Fruit fly (Drosophila melanogaster) whole organism, adult: ENCODE results near the gene mal.

Source experiments
- CG11617 ChIP-seq: fragments of 200-800 bp; sonication (Bioruptor generic); optimal IDR thresholded peaks from 2 replicates; lab custom pipeline; 2017; ENCODE audit warnings: mild to moderate bottlenecking, missing biosample characterization, missing genetic modification reagents, missing genetic modification characterization
- CG12768 ChIP-seq: fragments of 200-800 bp; sonication (Bioruptor generic); optimal IDR thresholded peaks from 2 replicates; lab custom pipeline; 2017; ENCODE audit warnings: missing biosample characterization, missing genetic modification characterization, mild to moderate bottlenecking, moderate library complexity, missing genetic modification reagents
- CG14711 ChIP-seq: fragments of 200-800 bp; sonication (Bioruptor generic); optimal IDR thresholded peaks from 2 replicates; lab custom pipeline; 2018; ENCODE audit warnings: missing biosample characterization, mild to moderate bottlenecking, missing genetic modification characterization, moderate library complexity
- CG1620 ChIP-seq: fragments of 200-800 bp; sonication (Bioruptor generic); optimal IDR thresholded peaks from 2 replicates; lab custom pipeline; 2016; ENCODE audit warnings: missing biosample characterization, missing genetic modification characterization
- CG33017 ChIP-seq: fragments of 200-800 bp; sonication (Bioruptor generic); optimal IDR thresholded peaks from 2 replicates; lab custom pipeline; 2018; ENCODE audit warnings: missing biosample characterization, mild to moderate bottlenecking, missing genetic modification characterization, moderate library complexity
- CG5204 ChIP-seq: fragments of 200-800 bp; sonication (Bioruptor generic); optimal IDR thresholded peaks from 2 replicates; lab custom pipeline; 2016; ENCODE audit warnings: missing biosample characterization, missing genetic modification characterization
- CG7045 ChIP-seq: fragments of 200-800 bp; sonication (Bioruptor generic); optimal IDR thresholded peaks from 2 replicates; lab custom pipeline; 2017; ENCODE audit warnings: missing biosample characterization, mild to moderate bottlenecking, missing genetic modification characterization
- CG7101 ChIP-seq: fragments of 200-800 bp; sonication (Bioruptor generic); optimal IDR thresholded peaks from 2 replicates; lab custom pipeline; 2018; ENCODE audit warnings: missing biosample characterization, mild to moderate bottlenecking, missing genetic modification characterization, moderate library complexity
- Clk ChIP-seq: fragments of 200-800 bp; sonication (Bioruptor generic); optimal IDR thresholded peaks from 2 replicates; lab custom pipeline; 2017; ENCODE audit warnings: missing biosample characterization, missing genetic modification characterization
- Crg-1 ChIP-seq: fragments of 200-800 bp; sonication (Bioruptor generic); optimal IDR thresholded peaks from 2 replicates; lab custom pipeline; 2016; ENCODE audit warnings: missing biosample characterization, missing genetic modification characterization
- Hr96 ChIP-seq: fragments of 200-800 bp; sonication (Bioruptor generic); optimal IDR thresholded peaks from 2 replicates; lab custom pipeline; 2016; ENCODE audit warnings: missing biosample characterization, missing genetic modification characterization
- Mnt ChIP-seq: fragments of 200-800 bp; sonication (Bioruptor generic); optimal IDR thresholded peaks from 2 replicates; lab custom pipeline; 2016; ENCODE audit warnings: missing biosample characterization, mild to moderate bottlenecking, missing genetic modification characterization
- bab1 ChIP-seq: fragments of 200-800 bp; sonication (Bioruptor generic); optimal IDR thresholded peaks from 3 replicates; lab custom pipeline; 2019; ENCODE audit warnings: missing biosample characterization, mild to moderate bottlenecking, missing genetic modification characterization, moderate library complexity
- cic ChIP-seq: fragments of 200-800 bp; sonication (Bioruptor generic); optimal IDR thresholded peaks from 2 replicates; lab custom pipeline; 2017; ENCODE audit warnings: missing biosample characterization, mild to moderate bottlenecking, missing genetic modification characterization, moderate library complexity
- cnc ChIP-seq, 2 experiments: fragments of >200 bp; optimal IDR thresholded peaks; 2 replicates each; lab custom pipeline; 2017
- kay ChIP-seq: fragments of 200-800 bp; sonication (Bioruptor generic); peaks from one replicate; lab custom pipeline; 2016; ENCODE audit warnings: missing biosample characterization, missing genetic modification characterization, borderline replicate concordance
- ovo ChIP-seq: fragments of 200-800 bp; sonication (Bioruptor generic); optimal IDR thresholded peaks from 2 replicates; lab custom pipeline; 2016; ENCODE audit warnings: missing biosample characterization, missing genetic modification characterization
- pad ChIP-seq: fragments of 200-800 bp; sonication (Bioruptor generic); optimal IDR thresholded peaks from 3 replicates; lab custom pipeline; 2017; ENCODE audit warnings: missing biosample characterization, missing genetic modification characterization, mild to moderate bottlenecking, moderate library complexity, missing genetic modification reagents
- tj ChIP-seq: fragments of 200-800 bp; sonication (Bioruptor generic); optimal IDR thresholded peaks from 3 replicates; lab custom pipeline; 2017; ENCODE audit warnings: missing biosample characterization, mild to moderate bottlenecking, missing genetic modification characterization, moderate library complexity
- toe ChIP-seq: fragments of 200-800 bp; sonication (Bioruptor generic); optimal IDR thresholded peaks from 2 replicates; lab custom pipeline; 2016; ENCODE audit warnings: missing biosample characterization, missing genetic modification characterization

Gene mal

DNA sequence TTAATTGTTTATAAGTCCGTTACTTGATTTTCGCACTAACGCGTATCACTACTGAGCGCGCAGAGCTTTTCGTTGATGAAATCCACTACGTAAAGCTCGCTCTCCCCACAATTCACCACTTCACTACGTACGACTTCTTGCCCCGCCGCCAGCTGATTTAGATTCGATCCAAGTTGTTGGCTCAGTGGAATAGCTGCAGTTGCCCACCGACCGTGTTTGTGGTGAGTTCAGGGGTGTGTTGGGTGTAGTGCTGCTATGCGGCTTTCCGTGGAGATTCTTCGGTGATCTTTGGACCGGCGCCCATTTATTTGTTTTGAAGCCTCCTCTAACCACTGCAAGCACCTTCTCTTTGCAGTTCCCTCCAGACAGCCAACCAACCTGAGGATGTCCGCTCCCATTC, 38.7 kb downstream of the mal start:
- peak; percentile 50 for TF ChIP-seq ovo (GFP tag; lab: Kevin White, UChicago)
- TF ChIP-seq CG7101 (tag; lab: Kevin White, UChicago) = peak; percentile 30
- TF ChIP-seq CG5204 (GFP tag; lab: Kevin White, UChicago) = no peak
- TF ChIP-seq CG14711 (tag; lab: Kevin White, UChicago) = no peak
- TF ChIP-seq cic = peak; percentile 49
- no peak for TF ChIP-seq CG7045 (GFP tag; lab: Kevin White, UChicago)
- TF ChIP-seq CG11617 = peak; percentile 40
- no peak for TF ChIP-seq kay (GFP tag; lab: Kevin White, UChicago)
- peak; percentile 75 for TF ChIP-seq pad (GFP tag; lab: Kevin White, UChicago)
- TF ChIP-seq Mnt (GFP tag; lab: Kevin White, UChicago) = peak; percentile 61
- peak; percentile 83 for TF ChIP-seq CG12768 (GFP tag; lab: Kevin White, UChicago)
- TF ChIP-seq bab1 (GFP tag; lab: Kevin White, UChicago) = peak; percentile 28
- TF ChIP-seq CG1620 (GFP tag; lab: Kevin White, UChicago) = no peak
- TF ChIP-seq Hr96 (GFP tag; lab: Kevin White, UChicago) = peak; percentile 83
- peak; percentile 54 for TF ChIP-seq tj (GFP tag; lab: Kevin White, UChicago)
- no peak for TF ChIP-seq cnc (optimal IDR thresholded peaks at IDR 0.05; lab: Kevin White, UChicago)
- no peak for TF ChIP-seq Crg-1 (GFP tag; lab: Kevin White, UChicago)
- TF ChIP-seq toe (GFP tag; lab: Kevin White, UChicago) = peak; percentile 46
- TF ChIP-seq Clk (GFP tag; lab: Kevin White, UChicago) = no peak
- TF ChIP-seq CG33017 (tag; lab: Kevin White, UChicago) = peak; percentile 10

DNA sequence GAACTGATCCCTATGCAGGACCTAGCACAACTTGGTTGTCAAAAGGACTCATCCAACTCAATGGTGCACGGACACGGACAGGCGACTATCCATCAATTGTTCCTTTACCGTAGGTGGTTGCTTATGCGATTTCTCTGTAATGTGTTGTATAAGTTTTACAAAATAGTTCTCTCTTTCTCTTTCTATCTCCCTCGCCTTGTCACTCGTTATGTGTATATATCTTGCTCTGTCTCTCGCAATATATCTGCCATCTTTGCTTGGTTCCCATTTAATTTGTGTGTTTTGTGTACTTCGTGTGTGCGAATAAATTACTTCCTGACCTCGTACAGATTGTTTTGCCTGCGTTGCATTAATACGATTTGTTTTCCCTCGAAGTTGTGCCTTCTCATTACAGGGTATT, 41.2 kb downstream of the mal start:
- TF ChIP-seq CG7101 (tag; lab: Kevin White, UChicago) (no peak), bab1 (GFP tag; lab: Kevin White, UChicago) (no peak), CG11617 (no peak), cnc (optimal IDR thresholded peaks at IDR 0.05; lab: Kevin White, UChicago) (no peak), Crg-1 (GFP tag; lab: Kevin White, UChicago) (no peak), CG12768 (GFP tag; lab: Kevin White, UChicago) (no peak), ovo (GFP tag; lab: Kevin White, UChicago) (no peak), toe (GFP tag; lab: Kevin White, UChicago) (no peak), Clk (GFP tag; lab: Kevin White, UChicago) (no peak), tj (GFP tag; lab: Kevin White, UChicago) (no peak), Mnt (GFP tag; lab: Kevin White, UChicago) (no peak), Hr96 (GFP tag; lab: Kevin White, UChicago) (no peak), CG33017 (tag; lab: Kevin White, UChicago) (no peak), CG5204 (GFP tag; lab: Kevin White, UChicago) (no peak)

DNA sequence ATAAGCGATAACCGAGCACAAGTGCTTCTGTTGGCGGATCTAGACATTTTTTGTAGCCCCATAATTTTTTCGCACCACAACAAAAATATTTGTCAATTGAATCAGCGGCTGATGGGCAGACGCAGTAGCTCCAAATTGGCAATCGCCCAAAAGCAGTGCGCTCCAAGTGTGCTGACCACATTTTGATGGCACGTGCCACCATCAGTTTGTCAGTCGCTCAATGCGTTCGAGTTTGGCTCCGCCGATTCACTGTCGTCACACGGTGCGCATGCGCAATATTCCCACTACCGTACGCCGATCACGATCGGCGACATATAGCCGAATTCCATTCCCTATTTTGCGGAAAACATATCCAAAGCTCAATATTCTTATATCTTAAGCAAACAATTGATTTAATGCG, 49.2 kb downstream of the mal start:
- TF ChIP-seq CG11617 = no peak
- no peak for TF ChIP-seq pad (GFP tag; lab: Kevin White, UChicago)
- TF ChIP-seq CG7101 (tag; lab: Kevin White, UChicago) = no peak

DNA sequence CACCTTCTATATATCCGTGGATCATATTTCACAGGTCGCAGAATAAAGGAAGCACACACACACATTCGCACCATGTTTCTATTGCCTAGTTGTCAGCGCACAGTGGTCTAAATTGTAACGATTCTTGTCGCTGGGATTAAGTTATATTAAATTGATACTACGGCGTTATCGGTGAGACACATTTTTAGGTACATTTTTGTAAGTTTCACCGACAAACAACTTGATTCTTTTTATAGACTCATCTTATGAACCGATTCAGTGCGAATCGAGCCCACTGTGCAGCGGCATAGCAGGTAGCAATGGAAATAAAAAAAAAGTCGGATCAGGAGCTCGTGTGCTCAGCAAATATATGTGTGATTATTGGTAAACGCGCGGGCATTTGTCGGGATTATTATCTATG, 50.9 kb downstream of the mal start:
- TF ChIP-seq CG7045 (GFP tag; lab: Kevin White, UChicago) (peak; percentile 40), cnc (optimal IDR thresholded peaks at IDR 0.05; lab: Kevin White, UChicago) (no peak), CG11617 (peak; percentile 19), CG12768 (GFP tag; lab: Kevin White, UChicago) (no peak), Hr96 (GFP tag; lab: Kevin White, UChicago) (peak; percentile 57), CG5204 (GFP tag; lab: Kevin White, UChicago) (peak; percentile 39), toe (GFP tag; lab: Kevin White, UChicago) (peak; percentile 28), CG14711 (tag; lab: Kevin White, UChicago) (peak; percentile 58), CG33017 (tag; lab: Kevin White, UChicago) (peak; percentile 59), CG7101 (tag; lab: Kevin White, UChicago) (peak; percentile 43), cic (no peak)

DNA sequence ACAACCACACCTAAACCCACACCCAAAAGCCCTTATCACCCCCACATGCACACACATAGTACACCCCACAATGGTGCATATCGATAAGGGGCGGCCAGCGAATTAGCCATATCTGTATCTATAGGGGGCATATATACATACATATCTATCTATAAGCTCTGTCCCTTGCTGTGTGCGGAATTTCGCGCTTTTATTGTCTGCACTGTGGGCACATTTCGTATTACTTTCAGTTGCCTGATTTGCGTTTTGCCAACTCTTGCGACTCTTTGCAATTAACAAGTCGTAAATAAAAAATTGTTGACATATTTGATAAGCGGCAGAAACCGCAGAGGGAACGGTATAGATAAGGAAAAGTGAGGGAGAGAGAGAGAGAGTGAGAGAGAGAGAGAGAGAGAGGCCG, 51.9 kb downstream of the mal start:
- no peak for TF ChIP-seq kay (GFP tag; lab: Kevin White, UChicago)
- peak; percentile 54 for TF ChIP-seq tj (GFP tag; lab: Kevin White, UChicago)
- peak; percentile 26 for TF ChIP-seq pad (GFP tag; lab: Kevin White, UChicago)
- TF ChIP-seq CG7045 (GFP tag; lab: Kevin White, UChicago) = no peak
- TF ChIP-seq CG1620 (GFP tag; lab: Kevin White, UChicago) = no peak
- no peak for TF ChIP-seq toe (GFP tag; lab: Kevin White, UChicago)
- TF ChIP-seq Hr96 (GFP tag; lab: Kevin White, UChicago) = no peak
- no peak for TF ChIP-seq Clk (GFP tag; lab: Kevin White, UChicago)
- no peak for TF ChIP-seq CG14711 (tag; lab: Kevin White, UChicago)
- no peak for TF ChIP-seq ovo (GFP tag; lab: Kevin White, UChicago)
- peak; percentile 71 for TF ChIP-seq cic
- TF ChIP-seq Mnt (GFP tag; lab: Kevin White, UChicago) = peak; percentile 38
- TF ChIP-seq Crg-1 (GFP tag; lab: Kevin White, UChicago) = no peak
- TF ChIP-seq CG12768 (GFP tag; lab: Kevin White, UChicago) = no peak
- peak; percentile 38 for TF ChIP-seq bab1 (GFP tag; lab: Kevin White, UChicago)
- TF ChIP-seq CG33017 (tag; lab: Kevin White, UChicago) = no peak
- no peak for TF ChIP-seq CG11617
- TF ChIP-seq cnc (optimal IDR thresholded peaks at IDR 0.05; lab: Kevin White, UChicago) = no peak
- no peak for TF ChIP-seq CG5204 (GFP tag; lab: Kevin White, UChicago)
- TF ChIP-seq CG7101 (tag; lab: Kevin White, UChicago) = no peak
